Worm (Caenorhabditis elegans): ENCODE measurements around the gene str-253.

str-253 gene

ce11 chrV:2211936-2212335, 42.5 kb downstream of the str-253 start, which contains the start of gene nhr-133:
TSS of gene nhr-133 (minus strand) at chrV:2212118.
- TF ChIP-seq skn-1 (tag; optimal IDR thresholded peaks at IDR 0.05), result no peak
- no peak for TF ChIP-seq ZK546.5 (tag; optimal IDR thresholded peaks at IDR 0.05)
- peak; percentile 38 for TF ChIP-seq elt-2 (tag; optimal IDR thresholded peaks at IDR 0.05)
- no peak for TF ChIP-seq ceh-9 (tag; optimal IDR thresholded peaks at IDR 0.05)
- no peak for TF ChIP-seq ceh-28 (tag; optimal IDR thresholded peaks at IDR 0.05)
- TF ChIP-seq fkh-10 (GFP tag; optimal IDR thresholded peaks at IDR 0.05), result no peak
- no peak for TF ChIP-seq sea-2 (GFP tag; optimal IDR thresholded peaks at IDR 0.05)
- no peak for TF ChIP-seq aly-2 (tag; optimal IDR thresholded peaks at IDR 0.05)
- peak; percentile 73 for TF ChIP-seq pha-4 (tag; optimal IDR thresholded peaks at IDR 0.05)

ce11 chrV:2207527-2207926, 46.9 kb downstream of the str-253 start:
- TF ChIP-seq elt-2 (tag; optimal IDR thresholded peaks at IDR 0.05) (no peak), lin-15B (tag; optimal IDR thresholded peaks at IDR 0.05) (no peak), daf-12 (tag; optimal IDR thresholded peaks at IDR 0.05) (no peak), nhr-23 (tag; optimal IDR thresholded peaks at IDR 0.05) (no peak), fkh-10 (GFP tag; optimal IDR thresholded peaks at IDR 0.05) (no peak), nfya-1 (tag; optimal IDR thresholded peaks at IDR 0.05; ENCODE audit: insufficient read depth) (peak; percentile 84), R02D3.7 (tag; optimal IDR thresholded peaks at IDR 0.05) (no peak)

- TF ChIP-seq ZK546.5 (tag; optimal IDR thresholded peaks at IDR 0.05) (no peak), sea-2 (GFP tag; optimal IDR thresholded peaks at IDR 0.05) (no peak), egl-27 (tag; optimal IDR thresholded peaks at IDR 0.05) (no peak), nhr-43 (tag; optimal IDR thresholded peaks at IDR 0.05; ENCODE audit: poor library complexity, severe bottlenecking) (no peak), nfya-1 (tag; optimal IDR thresholded peaks at IDR 0.05; ENCODE audit: insufficient read depth) (no peak), nhr-77 (tag; optimal IDR thresholded peaks at IDR 0.05) (no peak), ztf-4 (tag; optimal IDR thresholded peaks at IDR 0.05) (no peak), ztf-11 (tag; optimal IDR thresholded peaks at IDR 0.05) (no peak), nhr-25 (tag; optimal IDR thresholded peaks at IDR 0.05) (no peak), zag-1 (tag; optimal IDR thresholded peaks at IDR 0.05) (no peak), tbx-2 (tag; optimal IDR thresholded peaks at IDR 0.05) (no peak), aly-2 (tag; optimal IDR thresholded peaks at IDR 0.05) (no peak), mml-1 (tag; optimal IDR thresholded peaks at IDR 0.05) (no peak), nhr-23 (tag; optimal IDR thresholded peaks at IDR 0.05) (no peak), nhr-76 (tag; optimal IDR thresholded peaks at IDR 0.05) (no peak), mdl-1 (tag; optimal IDR thresholded peaks at IDR 0.05) (no peak)
These were observed 47.6 kb downstream of the str-253 start, which contains the start of gene svh-11 for ce11 chrV:2206801-2207200. TSS of gene svh-11 (plus strand) at chrV:2207101.

DNA sequence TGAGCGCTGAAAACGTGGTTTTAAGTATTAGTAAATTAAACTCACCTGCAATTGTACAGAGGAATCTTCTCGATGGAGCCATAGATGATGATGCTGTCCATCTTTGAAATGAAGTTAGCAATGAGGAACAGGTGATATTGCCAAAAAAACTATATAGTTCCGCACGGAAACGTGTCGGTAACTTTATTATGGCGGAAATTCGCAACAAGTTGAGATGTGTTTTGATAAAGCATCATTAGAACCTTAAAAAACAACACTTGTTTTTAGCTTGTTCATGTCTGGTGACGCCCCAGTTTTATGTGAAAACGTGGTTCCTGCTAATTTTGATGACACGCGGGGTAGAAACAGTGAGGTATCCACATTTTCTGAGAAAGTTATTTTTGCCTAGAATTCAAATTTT, 48.2 kb downstream of the str-253 start, which contains the start of gene srt-40:
srt-40 (minus strand) TSS at position 101 of the 400 bp plus-strand sequence.
- no peak for TF ChIP-seq nhr-12 (tag; optimal IDR thresholded peaks at IDR 0.05)
- no peak for TF ChIP-seq jun-1 (tag; optimal IDR thresholded peaks at IDR 0.05)
- TF ChIP-seq fkh-2 (tag; optimal IDR thresholded peaks at IDR 0.05), result no peak
- TF ChIP-seq ceh-9 (tag; optimal IDR thresholded peaks at IDR 0.05), result no peak
- no peak for TF ChIP-seq pqm-1 (tag; optimal IDR thresholded peaks at IDR 0.05)
- no peak for TF ChIP-seq ceh-16 (tag; optimal IDR thresholded peaks at IDR 0.05)
- no peak for TF ChIP-seq ama-1 (optimal IDR thresholded peaks at IDR 0.05)
- no peak for TF ChIP-seq elt-1 (tag; optimal IDR thresholded peaks at IDR 0.05)
- no peak for TF ChIP-seq nhr-77 (tag; optimal IDR thresholded peaks at IDR 0.05)
- no peak for TF ChIP-seq eor-1 (tag; optimal IDR thresholded peaks at IDR 0.05)
- no peak for TF ChIP-seq nhr-11 (tag; optimal IDR thresholded peaks at IDR 0.05)
- TF ChIP-seq ZK546.5 (tag; optimal IDR thresholded peaks at IDR 0.05), result no peak
- no peak for TF ChIP-seq nhr-23 (tag; optimal IDR thresholded peaks at IDR 0.05)
- no peak for TF ChIP-seq hmg-11 (tag; optimal IDR thresholded peaks at IDR 0.05)
- no peak for TF ChIP-seq skn-1 (tag; optimal IDR thresholded peaks at IDR 0.05)
- no peak for TF ChIP-seq tbx-2 (tag; optimal IDR thresholded peaks at IDR 0.05)
- no peak for TF ChIP-seq nhr-67 (tag; optimal IDR thresholded peaks at IDR 0.05)
- TF ChIP-seq lin-39 (tag; optimal IDR thresholded peaks at IDR 0.05), result no peak
- TF ChIP-seq sea-2 (GFP tag; optimal IDR thresholded peaks at IDR 0.05), result no peak
- no peak for TF ChIP-seq fos-1 (tag; optimal IDR thresholded peaks at IDR 0.05)
